Worm (Caenorhabditis elegans): ENCODE results near the gene R07D5.2.

ce11 chrX:15069242-15069641 is 47.2 kb downstream of the R07D5.2 start, which contains the start of gene mam-6:
- TF ChIP-seq ztf-23 (GFP tag; IDR thresholded peaks at IDR 0.05) (no peak), klf-2 (GFP tag; conservative IDR thresholded peaks at IDR 0.05) (no peak)
